Worm (Caenorhabditis elegans) whole organism, L1 larva: Measurements from ENCODE around the gene mma-1.

Experiments
- C04F5.9 ChIP-seq: sonication (generic microtip); optimal IDR thresholded peaks from 2 replicates; lab custom pipeline; 2016; ENCODE audit warnings: missing genetic modification characterization, missing compliant biosample characterization
- C16A3.4 ChIP-seq: fragments of 150-350 bp; optimal IDR thresholded peaks from 2 replicates; lab custom pipeline; 2014; ENCODE audit warnings: missing biosample characterization, missing genetic modification characterization
- F16B12.6 ChIP-seq: fragments of 150-350 bp; optimal IDR thresholded peaks from 2 replicates; lab custom pipeline; 2014; ENCODE audit warnings: missing biosample characterization, missing genetic modification characterization
- aly-2 ChIP-seq: fragments of 150-350 bp; optimal IDR thresholded peaks from 2 replicates; lab custom pipeline; 2014; ENCODE audit warnings: missing biosample characterization, missing genetic modification characterization
- ama-1 ChIP-seq: fragments of 150-350 bp; optimal IDR thresholded peaks from 2 replicates; lab custom pipeline; 2014
- blmp-1 ChIP-seq: fragments of 150-350 bp; optimal IDR thresholded peaks from 2 replicates; lab custom pipeline; 2014; ENCODE audit warnings: missing biosample characterization, missing genetic modification characterization
- ceh-63 ChIP-seq: fragments of 200-800 bp; sonication (Bioruptor generic); optimal IDR thresholded peaks from 2 replicates; lab custom pipeline; 2018; ENCODE audit warnings: mild to moderate bottlenecking, missing genetic modification characterization, missing compliant biosample characterization
- ceh-88 ChIP-seq: fragments of 200-800 bp; sonication (Bioruptor generic); IDR thresholded peaks from 2 replicates; pipeline ENCODE4 v1.3.6; 2022; ENCODE audit warnings: missing genetic modification characterization, missing compliant biosample characterization
- ceh-90 ChIP-seq: sonication (generic microtip); optimal IDR thresholded peaks from 2 replicates; lab custom pipeline; 2016; ENCODE audit warnings: missing genetic modification characterization, missing compliant biosample characterization
- ces-1 ChIP-seq: fragments of 150-350 bp; optimal IDR thresholded peaks from 2 replicates; lab custom pipeline; 2014; ENCODE audit warnings: missing biosample characterization, missing genetic modification reagents, missing genetic modification characterization
- dpl-1 ChIP-seq, 3 experiments: fragments of 150-350 bp in 2 of 3; sonication (generic microtip) in 1 of 3; optimal IDR thresholded peaks; 2 replicates each; lab custom pipeline; 2014 to 2017; ENCODE audit warnings: missing biosample characterization in 3 of 3, missing genetic modification characterization in 3 of 3, missing genetic modification reagents in 3 of 3
- efl-1 ChIP-seq, 4 experiments: fragments of 150-350 bp; optimal IDR thresholded peaks in 3 of 4; peaks in 1 of 4; 1 replicate in 1 of 4; 2 replicates in 3 of 4; lab custom pipeline; 2014; ENCODE audit warnings: missing biosample characterization in 2 of 4, missing genetic modification characterization in 2 of 4, missing genetic modification reagents in 2 of 4
- efl-3 ChIP-seq: fragments of 200-800 bp; sonication (Bioruptor generic); optimal IDR thresholded peaks from 2 replicates; lab custom pipeline; 2018; ENCODE audit warnings: mild to moderate bottlenecking, missing genetic modification characterization, missing compliant biosample characterization
- egl-27 ChIP-seq, 2 experiments: fragments of 150-350 bp in 1 of 2; sonication (generic microtip); optimal IDR thresholded peaks; 3 replicates each; lab custom pipeline; 2017 to 2018; ENCODE audit warnings: missing biosample characterization in 2 of 2, missing genetic modification characterization in 2 of 2, missing genetic modification reagents in 2 of 2
- elt-2 ChIP-seq: sonication (generic microtip); optimal IDR thresholded peaks from 2 replicates; lab custom pipeline; 2016; ENCODE audit warnings: missing genetic modification characterization, mild to moderate bottlenecking, inconsistent platforms, missing compliant biosample characterization, missing genetic modification reagents
- elt-3 ChIP-seq, 6 experiments: fragments of 150-350 bp in 1 of 6; sonication (generic microtip); optimal IDR thresholded peaks; 2 replicates each; lab custom pipeline; 2017 to 2018; ENCODE audit warnings: missing biosample characterization in 6 of 6, missing genetic modification characterization in 6 of 6, inconsistent platforms in 1 of 6
- fkh-10 ChIP-seq: sonication (generic microtip); optimal IDR thresholded peaks from 2 replicates; lab custom pipeline; 2017; ENCODE audit warnings: missing biosample characterization, missing genetic modification reagents, missing genetic modification characterization
- fos-1 ChIP-seq: fragments of 150-350 bp; optimal IDR thresholded peaks from 2 replicates; lab custom pipeline; 2014; ENCODE audit warnings: missing biosample characterization, missing genetic modification characterization
- hlh-17 ChIP-seq: fragments of 200-800 bp; sonication (Bioruptor generic); optimal IDR thresholded peaks from 2 replicates; lab custom pipeline; 2018; ENCODE audit warnings: missing genetic modification characterization, mild to moderate bottlenecking, missing compliant biosample characterization, moderate library complexity, borderline replicate concordance
- hpl-2 ChIP-seq: fragments of 150-350 bp; optimal IDR thresholded peaks from 2 replicates; lab custom pipeline; 2014; ENCODE audit warnings: missing biosample characterization, missing genetic modification reagents, missing genetic modification characterization
- lin-14 ChIP-seq: fragments of 200-800 bp; sonication (Bioruptor generic); optimal IDR thresholded peaks from 2 replicates; lab custom pipeline; 2018; ENCODE audit warnings: mild to moderate bottlenecking, missing genetic modification characterization, moderate library complexity, missing compliant biosample characterization
- lin-35 ChIP-seq, 2 experiments: fragments of 150-350 bp; optimal IDR thresholded peaks; 2 replicates each; lab custom pipeline; 2014; ENCODE audit warnings: missing biosample characterization in 2 of 2, missing genetic modification characterization in 2 of 2, missing genetic modification reagents in 2 of 2
- lin-39 ChIP-seq: fragments of 150-350 bp; optimal IDR thresholded peaks from 2 replicates; lab custom pipeline; 2014; ENCODE audit warnings: missing biosample characterization, missing genetic modification reagents, missing genetic modification characterization
- lir-3 ChIP-seq: sonication (generic microtip); optimal IDR thresholded peaks from 2 replicates; lab custom pipeline; 2016; ENCODE audit warnings: mild to moderate bottlenecking, missing genetic modification characterization, moderate library complexity, missing compliant biosample characterization; ENCODE audit not compliant: poor library complexity
- lsy-2 ChIP-seq, 2 experiments: fragments of 150-350 bp; optimal IDR thresholded peaks; 2 replicates each; lab custom pipeline; 2014; ENCODE audit warnings: missing biosample characterization in 2 of 2, missing genetic modification characterization in 2 of 2
- mab-9 ChIP-seq: fragments of 200-800 bp; sonication (Bioruptor generic); IDR thresholded peaks from 2 replicates; pipeline ENCODE4 v1.3.6; 2022; ENCODE audit warnings: missing genetic modification reagents, missing genetic modification characterization, missing compliant biosample characterization
- mef-2 ChIP-seq: fragments of 150-350 bp; optimal IDR thresholded peaks from 2 replicates; lab custom pipeline; 2014; ENCODE audit warnings: missing biosample characterization, missing genetic modification characterization
- mep-1 ChIP-seq: fragments of 150-350 bp; optimal IDR thresholded peaks from 2 replicates; lab custom pipeline; 2014; ENCODE audit warnings: missing biosample characterization, missing genetic modification characterization
- nhr-12 ChIP-seq: sonication (generic microtip); optimal IDR thresholded peaks from 2 replicates; lab custom pipeline; 2017; ENCODE audit warnings: missing biosample characterization, missing genetic modification characterization
- nhr-19 ChIP-seq: fragments of 200-800 bp; sonication (Bioruptor generic); conservative IDR thresholded peaks from 2 replicates; pipeline ENCODE4 v1.3.6; 2022; ENCODE audit warnings: missing genetic modification characterization, missing compliant biosample characterization
- nhr-20 ChIP-seq: sonication (generic microtip); optimal IDR thresholded peaks from 2 replicates; lab custom pipeline; 2016; ENCODE audit warnings: mild to moderate bottlenecking, missing genetic modification characterization, missing compliant biosample characterization
- nhr-237 ChIP-seq: fragments of 150-350 bp; optimal IDR thresholded peaks from 2 replicates; lab custom pipeline; 2014; ENCODE audit warnings: missing biosample characterization, missing genetic modification characterization
- nhr-28 ChIP-seq: fragments of 150-350 bp; optimal IDR thresholded peaks from 2 replicates; lab custom pipeline; 2014; ENCODE audit warnings: missing biosample characterization, missing genetic modification characterization
- nhr-71 ChIP-seq: sonication (generic microtip); optimal IDR thresholded peaks from 2 replicates; lab custom pipeline; 2016; ENCODE audit warnings: mild to moderate bottlenecking, missing genetic modification characterization, moderate library complexity, missing compliant biosample characterization
- nhr-77 ChIP-seq: fragments of 150-350 bp; optimal IDR thresholded peaks from 2 replicates; lab custom pipeline; 2014; ENCODE audit warnings: missing biosample characterization, missing genetic modification characterization
- nhr-84 ChIP-seq: sonication (generic microtip); optimal IDR thresholded peaks from 2 replicates; lab custom pipeline; 2017; ENCODE audit warnings: missing biosample characterization, missing genetic modification characterization
- nhr-85 ChIP-seq: sonication (generic microtip); peaks from one replicate; lab custom pipeline; 2016; ENCODE audit warnings: missing genetic modification characterization, inconsistent platforms, missing compliant biosample characterization
- pax-3 ChIP-seq: fragments of 200-800 bp; sonication (Bioruptor generic); optimal IDR thresholded peaks from 2 replicates; lab custom pipeline; 2018; ENCODE audit warnings: mild to moderate bottlenecking, missing genetic modification characterization, moderate library complexity, missing compliant biosample characterization
- skn-1 ChIP-seq: fragments of 150-350 bp; optimal IDR thresholded peaks from 2 replicates; lab custom pipeline; 2014; ENCODE audit warnings: missing biosample characterization, missing genetic modification characterization
- snpc-4 ChIP-seq: fragments of 150-350 bp; optimal IDR thresholded peaks from 2 replicates; lab custom pipeline; 2014; ENCODE audit warnings: missing biosample characterization, missing genetic modification characterization
- snu-23 ChIP-seq: sonication (generic microtip); optimal IDR thresholded peaks from 2 replicates; lab custom pipeline; 2016; ENCODE audit warnings: missing genetic modification characterization, missing compliant biosample characterization
- sox-4 ChIP-seq: sonication (generic microtip); optimal IDR thresholded peaks from 2 replicates; lab custom pipeline; 2016; ENCODE audit warnings: missing genetic modification characterization, missing compliant biosample characterization
- sptf-1 ChIP-seq: fragments of 150-350 bp; optimal IDR thresholded peaks from 2 replicates; lab custom pipeline; 2014; ENCODE audit warnings: missing biosample characterization, missing genetic modification characterization
- sup-37 ChIP-seq: fragments of 200-800 bp; sonication (Bioruptor generic); optimal IDR thresholded peaks from 2 replicates; lab custom pipeline; 2018; ENCODE audit warnings: mild to moderate bottlenecking, missing genetic modification characterization, missing compliant biosample characterization
- swsn-7 ChIP-seq: sonication (generic microtip); optimal IDR thresholded peaks from 2 replicates; lab custom pipeline; 2016; ENCODE audit warnings: missing genetic modification characterization, missing compliant biosample characterization
- tbx-2 ChIP-seq: sonication (generic microtip); optimal IDR thresholded peaks from 2 replicates; lab custom pipeline; 2016; ENCODE audit warnings: missing genetic modification characterization, missing compliant biosample characterization
- tlp-1 ChIP-seq: fragments of 150-350 bp; optimal IDR thresholded peaks from 2 replicates; lab custom pipeline; 2014; ENCODE audit warnings: missing biosample characterization, missing genetic modification characterization
- unc-62 ChIP-seq: fragments of 150-350 bp; optimal IDR thresholded peaks from 2 replicates; lab custom pipeline; 2014; ENCODE audit warnings: missing biosample characterization, missing genetic modification reagents, missing genetic modification characterization
- unc-86 ChIP-seq: sonication (generic microtip); optimal IDR thresholded peaks from 2 replicates; lab custom pipeline; 2016; ENCODE audit warnings: missing genetic modification characterization, missing compliant biosample characterization
- vab-15 ChIP-seq: sonication (generic microtip); optimal IDR thresholded peaks from 2 replicates; lab custom pipeline; 2017; ENCODE audit warnings: missing genotype, mild to moderate bottlenecking, missing genetic modification characterization, missing compliant biosample characterization
- xbp-1 ChIP-seq: sonication (generic microtip); optimal IDR thresholded peaks from 2 replicates; lab custom pipeline; 2016; ENCODE audit warnings: missing genetic modification characterization, missing compliant biosample characterization
- zag-1 ChIP-seq: fragments of 150-350 bp; optimal IDR thresholded peaks from 2 replicates; lab custom pipeline; 2014; ENCODE audit warnings: missing biosample characterization, missing genetic modification characterization
- zip-4 ChIP-seq: fragments of 200-800 bp; sonication (Bioruptor generic); optimal IDR thresholded peaks from 2 replicates; lab custom pipeline; 2018; ENCODE audit warnings: mild to moderate bottlenecking, missing genetic modification characterization, moderate library complexity, missing compliant biosample characterization
- ztf-11 ChIP-seq, 2 experiments: sonication (generic microtip); optimal IDR thresholded peaks; 2 replicates each; lab custom pipeline; 2016 to 2017; ENCODE audit warnings: missing genetic modification characterization in 2 of 2, missing biosample characterization in 1 of 2, missing compliant biosample characterization in 1 of 2

Gene mma-1

ce11 chrV:12553286-12553725 lies 42.8 kb downstream of the mma-1 start (continued):
- TF ChIP-seq ceh-90 (tag; lab: Kevin White, UChicago) = no peak
- TF ChIP-seq C04F5.9 (tag; lab: Kevin White, UChicago) = no peak
- TF ChIP-seq mep-1 (tag; lab: Kevin White, UChicago) = no peak
- no peak for TF ChIP-seq zag-1 (tag; lab: Kevin White, UChicago)
- TF ChIP-seq snpc-4 (tag; lab: Kevin White, UChicago) = no peak
- no peak for TF ChIP-seq F16B12.6
- no peak for TF ChIP-seq sptf-1 (tag; lab: Kevin White, UChicago)
- peak; percentile 64 for TF ChIP-seq nhr-71 (tag; lab: Kevin White, UChicago)
- no peak for TF ChIP-seq C16A3.4 (tag; lab: Kevin White, UChicago)
- no peak for TF ChIP-seq ceh-63 (GFP tag; lab: Kevin White, UChicago)
- no peak for TF ChIP-seq ama-1 (lab: Kevin White, UChicago)
- no peak for TF ChIP-seq nhr-28
- TF ChIP-seq pax-3 = peak; percentile 55
- no peak for TF ChIP-seq zip-4 (GFP tag; lab: Kevin White, UChicago)
- no peak for TF ChIP-seq efl-3 (GFP tag; lab: Kevin White, UChicago)
- TF ChIP-seq ceh-88 (GFP tag; lab: Robert Waterston, UW) = no peak
- TF ChIP-seq nhr-77 (tag; lab: Kevin White, UChicago) = no peak
- no peak for TF ChIP-seq fkh-10 (GFP tag; lab: Kevin White, UChicago)
- TF ChIP-seq vab-15 = no peak
- TF ChIP-seq hlh-17 = no peak
- no peak for TF ChIP-seq elt-2
- TF ChIP-seq nhr-84 (tag; lab: Kevin White, UChicago) = no peak
- TF ChIP-seq hpl-2 (GFP tag; lab: Kevin White, UChicago) = no peak
- no peak for TF ChIP-seq nhr-237
- TF ChIP-seq ces-1 = no peak
- no peak for TF ChIP-seq swsn-7 (tag; lab: Kevin White, UChicago)
- TF ChIP-seq sox-4 (tag; lab: Kevin White, UChicago) = no peak
- TF ChIP-seq nhr-12 = no peak
- no peak for TF ChIP-seq mef-2 (tag; lab: Kevin White, UChicago)
- TF ChIP-seq unc-62 (GFP tag; lab: Kevin White, UChicago) = no peak
- no peak for TF ChIP-seq dpl-1 (GFP tag; optimal IDR thresholded peaks at IDR 0.05; lab: Kevin White, UChicago)
- TF ChIP-seq nhr-20 (tag; lab: Kevin White, UChicago) = peak; percentile 60
- no peak for TF ChIP-seq skn-1 (tag; lab: Kevin White, UChicago)
- peak; percentile 59 for TF ChIP-seq blmp-1
- no peak for TF ChIP-seq sup-37 (GFP tag; lab: Kevin White, UChicago)
- TF ChIP-seq lin-39 = no peak
- no peak for TF ChIP-seq tlp-1 (tag; lab: Kevin White, UChicago)
- no peak for TF ChIP-seq ztf-11 (tag; optimal IDR thresholded peaks at IDR 0.05; lab: Kevin White, UChicago)
- no peak for TF ChIP-seq aly-2
- TF ChIP-seq nhr-19 = peak; percentile 46
- no peak for TF ChIP-seq lin-35 (GFP tag; optimal IDR thresholded peaks at IDR 0.05; lab: Kevin White, UChicago)
- TF ChIP-seq lsy-2 (tag; optimal IDR thresholded peaks at IDR 0.05; lab: Kevin White, UChicago) = no peak
- no peak for TF ChIP-seq mab-9 (GFP tag; lab: Robert Waterston, UW)
- peak; percentile 30 for TF ChIP-seq tbx-2 (tag; lab: Kevin White, UChicago)
- no peak for TF ChIP-seq lir-3
- TF ChIP-seq xbp-1 (tag; lab: Kevin White, UChicago) = no peak
- peak; percentile 94 for TF ChIP-seq nhr-85
- TF ChIP-seq elt-3 (tag; optimal IDR thresholded peaks at IDR 0.05; lab: Kevin White, UChicago) = peak in 5 of 6 experiments; percentile 51 to 98 (median 60)
- no peak for TF ChIP-seq efl-1 (optimal IDR thresholded peaks at IDR 0.05; lab: Kevin White, UChicago)
- peak in 1 of 2 experiments; percentile 1 for TF ChIP-seq efl-1 (GFP tag; optimal IDR thresholded peaks at IDR 0.05 in 1 of 2; lab: Kevin White, UChicago)
- no peak for TF ChIP-seq unc-86 (tag; lab: Kevin White, UChicago)
- TF ChIP-seq lin-14 (GFP tag; lab: Kevin White, UChicago) = peak; percentile 64
- no peak for TF ChIP-seq egl-27 (tag; optimal IDR thresholded peaks at IDR 0.05; lab: Kevin White, UChicago)
- no peak for TF ChIP-seq fos-1 (tag; lab: Kevin White, UChicago)
- TF ChIP-seq snu-23 (GFP tag; lab: Kevin White, UChicago) = peak; percentile 40
